Worm (Caenorhabditis elegans) whole organism, L4/young adult: Measurements from ENCODE around the gene F20D6.6.

Experiments
- W03F9.2 ChIP-seq: fragments of 150-350 bp; optimal IDR thresholded peaks from 2 replicates; lab custom pipeline; 2014; ENCODE audit warnings: missing biosample characterization, missing genetic modification characterization
- dao-5 ChIP-seq: sonication (generic microtip); optimal IDR thresholded peaks from 2 replicates; lab custom pipeline; 2016; ENCODE audit warnings: missing genotype, missing genetic modification characterization, moderate library complexity, missing compliant biosample characterization
- him-1 ChIP-seq: sonication (generic microtip); optimal IDR thresholded peaks from 2 replicates; lab custom pipeline; 2016; ENCODE audit warnings: missing genotype, missing genetic modification reagents, missing genetic modification characterization, missing compliant biosample characterization

DNA sequence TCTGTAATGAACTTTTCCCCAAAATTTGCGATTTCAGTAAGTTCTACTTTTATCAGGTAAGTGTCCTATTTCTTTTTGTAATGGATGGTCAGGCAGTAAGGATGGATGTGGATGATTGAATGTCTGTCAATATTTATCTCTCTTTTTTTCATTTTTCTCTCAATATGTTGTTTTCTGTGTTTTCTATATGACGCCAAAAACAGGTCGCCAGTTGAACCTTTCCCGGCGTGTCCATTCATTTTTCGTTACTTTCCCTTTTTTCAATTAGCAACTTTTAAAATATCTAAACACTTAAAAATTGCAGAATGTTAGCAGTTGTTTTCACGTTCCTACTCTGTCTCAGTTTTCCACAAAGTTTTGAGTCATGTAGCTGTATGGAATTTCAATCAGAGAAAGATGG is 47.2 kb downstream of the F20D6.6 start, which contains the start of gene timp-1:
- TF ChIP-seq W03F9.2 (no peak), him-1 (tag; lab: Kevin White, UChicago) (no peak), dao-5 (tag; lab: Kevin White, UChicago) (no peak)
